Worm (Caenorhabditis elegans) whole organism, L1 larva: ENCODE results near the gene ZK673.6.

Experiments
- C04F5.9 ChIP-seq: sonication (generic microtip); optimal IDR thresholded peaks from 2 replicates; lab custom pipeline; 2016; ENCODE audit warnings: missing genetic modification characterization, missing compliant biosample characterization
- C34B4.2 ChIP-seq: sonication (generic microtip); optimal IDR thresholded peaks from 2 replicates; lab custom pipeline; 2017; ENCODE audit warnings: mild to moderate bottlenecking, missing genetic modification characterization, missing compliant biosample characterization
- F16B12.6 ChIP-seq: fragments of 150-350 bp; optimal IDR thresholded peaks from 2 replicates; lab custom pipeline; 2014; ENCODE audit warnings: missing biosample characterization, missing genetic modification characterization
- Y116A8C.19 ChIP-seq: sonication (generic microtip); optimal IDR thresholded peaks from 2 replicates; lab custom pipeline; 2016; ENCODE audit warnings: missing compliant biosample characterization, missing genetic modification characterization, borderline replicate concordance
- alr-1 ChIP-seq: fragments of 200-800 bp; sonication (Bioruptor generic); optimal IDR thresholded peaks from 2 replicates; lab custom pipeline; 2018; ENCODE audit warnings: borderline replicate concordance, mild to moderate bottlenecking, missing genetic modification characterization, missing compliant biosample characterization
- ama-1 ChIP-seq: fragments of 150-350 bp; optimal IDR thresholded peaks from 2 replicates; lab custom pipeline; 2014
- blmp-1 ChIP-seq: fragments of 150-350 bp; optimal IDR thresholded peaks from 2 replicates; lab custom pipeline; 2014; ENCODE audit warnings: missing biosample characterization, missing genetic modification characterization
- ceh-63 ChIP-seq: fragments of 200-800 bp; sonication (Bioruptor generic); optimal IDR thresholded peaks from 2 replicates; lab custom pipeline; 2018; ENCODE audit warnings: mild to moderate bottlenecking, missing genetic modification characterization, missing compliant biosample characterization
- ceh-88 ChIP-seq: fragments of 200-800 bp; sonication (Bioruptor generic); IDR thresholded peaks from 2 replicates; pipeline ENCODE4 v1.3.6; 2022; ENCODE audit warnings: missing genetic modification characterization, missing compliant biosample characterization
- efl-1 ChIP-seq, 4 experiments: fragments of 150-350 bp; optimal IDR thresholded peaks in 3 of 4; peaks in 1 of 4; 1 replicate in 1 of 4; 2 replicates in 3 of 4; lab custom pipeline; 2014; ENCODE audit warnings: missing biosample characterization in 2 of 4, missing genetic modification characterization in 2 of 4, missing genetic modification reagents in 2 of 4
- fkh-4 ChIP-seq: sonication (generic microtip); optimal IDR thresholded peaks from 2 replicates; lab custom pipeline; 2016; ENCODE audit warnings: missing compliant biosample characterization, missing genetic modification characterization, borderline replicate concordance
- fkh-8 ChIP-seq: sonication (generic microtip); optimal IDR thresholded peaks from 2 replicates; lab custom pipeline; 2016; ENCODE audit warnings: mild to moderate bottlenecking, missing genetic modification characterization, missing compliant biosample characterization
- fos-1 ChIP-seq: fragments of 150-350 bp; optimal IDR thresholded peaks from 2 replicates; lab custom pipeline; 2014; ENCODE audit warnings: missing biosample characterization, missing genetic modification characterization
- grh-1 ChIP-seq: fragments of 200-800 bp; sonication (Bioruptor generic); IDR thresholded peaks from 2 replicates; pipeline ENCODE4 v1.3.6; 2022; ENCODE audit warnings: missing genetic modification reagents, missing genetic modification characterization, missing compliant biosample characterization
- irx-1 ChIP-seq: sonication (generic microtip); optimal IDR thresholded peaks from 2 replicates; lab custom pipeline; 2016; ENCODE audit warnings: missing genetic modification characterization, missing compliant biosample characterization
- lin-13 ChIP-seq: fragments of 150-350 bp; optimal IDR thresholded peaks from 2 replicates; lab custom pipeline; 2014; ENCODE audit warnings: missing biosample characterization, missing genetic modification reagents, missing genetic modification characterization
- lin-14 ChIP-seq: fragments of 200-800 bp; sonication (Bioruptor generic); optimal IDR thresholded peaks from 2 replicates; lab custom pipeline; 2018; ENCODE audit warnings: mild to moderate bottlenecking, missing genetic modification characterization, moderate library complexity, missing compliant biosample characterization
- lin-35 ChIP-seq, 2 experiments: fragments of 150-350 bp; optimal IDR thresholded peaks; 2 replicates each; lab custom pipeline; 2014; ENCODE audit warnings: missing biosample characterization in 2 of 2, missing genetic modification characterization in 2 of 2, missing genetic modification reagents in 2 of 2
- lin-39 ChIP-seq: fragments of 150-350 bp; optimal IDR thresholded peaks from 2 replicates; lab custom pipeline; 2014; ENCODE audit warnings: missing biosample characterization, missing genetic modification reagents, missing genetic modification characterization
- lir-3 ChIP-seq: sonication (generic microtip); optimal IDR thresholded peaks from 2 replicates; lab custom pipeline; 2016; ENCODE audit warnings: mild to moderate bottlenecking, missing genetic modification characterization, moderate library complexity, missing compliant biosample characterization; ENCODE audit not compliant: poor library complexity
- lsy-2 ChIP-seq, 2 experiments: fragments of 150-350 bp; optimal IDR thresholded peaks; 2 replicates each; lab custom pipeline; 2014; ENCODE audit warnings: missing biosample characterization in 2 of 2, missing genetic modification characterization in 2 of 2
- mab-9 ChIP-seq: fragments of 200-800 bp; sonication (Bioruptor generic); IDR thresholded peaks from 2 replicates; pipeline ENCODE4 v1.3.6; 2022; ENCODE audit warnings: missing genetic modification reagents, missing genetic modification characterization, missing compliant biosample characterization
- mep-1 ChIP-seq: fragments of 150-350 bp; optimal IDR thresholded peaks from 2 replicates; lab custom pipeline; 2014; ENCODE audit warnings: missing biosample characterization, missing genetic modification characterization
- nhr-11 ChIP-seq: fragments of 150-350 bp; optimal IDR thresholded peaks from 2 replicates; lab custom pipeline; 2014; ENCODE audit warnings: missing biosample characterization, missing genetic modification characterization
- nhr-12 ChIP-seq: sonication (generic microtip); optimal IDR thresholded peaks from 2 replicates; lab custom pipeline; 2017; ENCODE audit warnings: missing biosample characterization, missing genetic modification characterization
- nhr-20 ChIP-seq: sonication (generic microtip); optimal IDR thresholded peaks from 2 replicates; lab custom pipeline; 2016; ENCODE audit warnings: mild to moderate bottlenecking, missing genetic modification characterization, missing compliant biosample characterization
- nhr-71 ChIP-seq: sonication (generic microtip); optimal IDR thresholded peaks from 2 replicates; lab custom pipeline; 2016; ENCODE audit warnings: mild to moderate bottlenecking, missing genetic modification characterization, moderate library complexity, missing compliant biosample characterization
- nhr-76 ChIP-seq: sonication (generic microtip); optimal IDR thresholded peaks from 2 replicates; lab custom pipeline; 2017; ENCODE audit warnings: missing biosample characterization, missing genetic modification characterization
- nhr-77 ChIP-seq: fragments of 150-350 bp; optimal IDR thresholded peaks from 2 replicates; lab custom pipeline; 2014; ENCODE audit warnings: missing biosample characterization, missing genetic modification characterization
- nhr-85 ChIP-seq: sonication (generic microtip); peaks from one replicate; lab custom pipeline; 2016; ENCODE audit warnings: missing genetic modification characterization, inconsistent platforms, missing compliant biosample characterization
- nhr-90 ChIP-seq: sonication (generic microtip); optimal IDR thresholded peaks from 2 replicates; lab custom pipeline; 2016; ENCODE audit warnings: mild to moderate bottlenecking, missing genetic modification characterization, missing compliant biosample characterization; ENCODE audit not compliant: poor library complexity
- pag-3 ChIP-seq: sonication (generic microtip); optimal IDR thresholded peaks from 2 replicates; lab custom pipeline; 2017; ENCODE audit warnings: missing genetic modification characterization, mild to moderate bottlenecking, missing compliant biosample characterization, antibody characterized with exemption, borderline replicate concordance; ENCODE audit not compliant: insufficient read depth
- skn-1 ChIP-seq: fragments of 150-350 bp; optimal IDR thresholded peaks from 2 replicates; lab custom pipeline; 2014; ENCODE audit warnings: missing biosample characterization, missing genetic modification characterization
- snu-23 ChIP-seq: sonication (generic microtip); optimal IDR thresholded peaks from 2 replicates; lab custom pipeline; 2016; ENCODE audit warnings: missing genetic modification characterization, missing compliant biosample characterization
- sox-4 ChIP-seq: sonication (generic microtip); optimal IDR thresholded peaks from 2 replicates; lab custom pipeline; 2016; ENCODE audit warnings: missing genetic modification characterization, missing compliant biosample characterization
- sup-37 ChIP-seq: fragments of 200-800 bp; sonication (Bioruptor generic); optimal IDR thresholded peaks from 2 replicates; lab custom pipeline; 2018; ENCODE audit warnings: mild to moderate bottlenecking, missing genetic modification characterization, missing compliant biosample characterization
- swsn-7 ChIP-seq: sonication (generic microtip); optimal IDR thresholded peaks from 2 replicates; lab custom pipeline; 2016; ENCODE audit warnings: missing genetic modification characterization, missing compliant biosample characterization
- unc-30 ChIP-seq: sonication (generic microtip); optimal IDR thresholded peaks from 2 replicates; lab custom pipeline; 2017; ENCODE audit warnings: missing biosample characterization, missing genetic modification characterization
- unc-62 ChIP-seq: fragments of 150-350 bp; optimal IDR thresholded peaks from 2 replicates; lab custom pipeline; 2014; ENCODE audit warnings: missing biosample characterization, missing genetic modification reagents, missing genetic modification characterization
- unc-86 ChIP-seq: sonication (generic microtip); optimal IDR thresholded peaks from 2 replicates; lab custom pipeline; 2016; ENCODE audit warnings: missing genetic modification characterization, missing compliant biosample characterization
- unc-98 ChIP-seq: fragments of 200-800 bp; sonication (Bioruptor generic); IDR thresholded peaks from 2 replicates; pipeline ENCODE4 v1.3.6; 2022; ENCODE audit warnings: missing genetic modification characterization, missing compliant biosample characterization
- vab-15 ChIP-seq: sonication (generic microtip); optimal IDR thresholded peaks from 2 replicates; lab custom pipeline; 2017; ENCODE audit warnings: missing genotype, mild to moderate bottlenecking, missing genetic modification characterization, missing compliant biosample characterization
- zag-1 ChIP-seq: fragments of 150-350 bp; optimal IDR thresholded peaks from 2 replicates; lab custom pipeline; 2014; ENCODE audit warnings: missing biosample characterization, missing genetic modification characterization
- zip-4 ChIP-seq: fragments of 200-800 bp; sonication (Bioruptor generic); optimal IDR thresholded peaks from 2 replicates; lab custom pipeline; 2018; ENCODE audit warnings: mild to moderate bottlenecking, missing genetic modification characterization, moderate library complexity, missing compliant biosample characterization

Gene ZK673.6

ce11 chrII:10509746-10510145 lies 45.6 kb upstream of the ZK673.6 start, which contains the start of gene F59B10.2:
Gene F59B10.2 (minus strand): TSS chrII:10509846.
- TF ChIP-seq efl-1 (optimal IDR thresholded peaks at IDR 0.05; lab: Kevin White, UChicago) = no peak
- peak in 1 of 2 experiments; percentile 52 for TF ChIP-seq efl-1 (GFP tag; optimal IDR thresholded peaks at IDR 0.05 in 1 of 2; lab: Kevin White, UChicago)
- no peak for TF ChIP-seq irx-1 (tag; lab: Kevin White, UChicago)

DNA sequence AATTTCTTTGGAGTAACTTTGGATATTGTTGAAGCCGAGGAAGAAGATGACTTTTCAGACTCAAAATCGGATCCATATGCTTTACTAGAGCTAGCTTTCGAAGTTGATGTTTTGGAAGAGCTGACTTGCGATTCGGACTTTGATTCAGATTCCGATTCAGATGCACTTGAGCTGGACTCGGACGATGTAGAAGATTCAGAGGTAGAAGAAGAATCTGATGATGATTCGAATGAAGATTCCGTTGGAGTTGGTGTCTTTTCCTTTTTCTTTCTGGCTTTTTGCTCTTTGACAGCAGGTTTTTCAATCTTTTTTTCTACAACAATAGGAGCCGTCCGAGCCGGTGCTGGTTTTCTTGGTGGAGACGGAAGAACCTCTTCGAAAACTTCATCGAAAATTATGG lies 43.8 kb upstream of the ZK673.6 start:
- no peak for TF ChIP-seq nhr-76
- TF ChIP-seq C04F5.9 = no peak
- TF ChIP-seq nhr-90 (tag; lab: Kevin White, UChicago) = no peak
- no peak for TF ChIP-seq lin-35 (GFP tag; optimal IDR thresholded peaks at IDR 0.05; lab: Kevin White, UChicago)
- TF ChIP-seq grh-1 (GFP tag; lab: Robert Waterston, UW) = no peak
- TF ChIP-seq lir-3 (tag; lab: Kevin White, UChicago) = no peak
- TF ChIP-seq skn-1 = no peak
- no peak for TF ChIP-seq sox-4 (tag; lab: Kevin White, UChicago)
- no peak for TF ChIP-seq zip-4 (GFP tag; lab: Kevin White, UChicago)
- no peak for TF ChIP-seq lin-39
- no peak for TF ChIP-seq sup-37 (GFP tag; lab: Kevin White, UChicago)
- no peak for TF ChIP-seq swsn-7 (tag; lab: Kevin White, UChicago)
- no peak for TF ChIP-seq fkh-4 (tag; lab: Kevin White, UChicago)
- TF ChIP-seq nhr-71 (tag; lab: Kevin White, UChicago) = no peak
- no peak for TF ChIP-seq ceh-88 (GFP tag; lab: Robert Waterston, UW)
- no peak for TF ChIP-seq lin-14 (GFP tag; lab: Kevin White, UChicago)

DNA sequence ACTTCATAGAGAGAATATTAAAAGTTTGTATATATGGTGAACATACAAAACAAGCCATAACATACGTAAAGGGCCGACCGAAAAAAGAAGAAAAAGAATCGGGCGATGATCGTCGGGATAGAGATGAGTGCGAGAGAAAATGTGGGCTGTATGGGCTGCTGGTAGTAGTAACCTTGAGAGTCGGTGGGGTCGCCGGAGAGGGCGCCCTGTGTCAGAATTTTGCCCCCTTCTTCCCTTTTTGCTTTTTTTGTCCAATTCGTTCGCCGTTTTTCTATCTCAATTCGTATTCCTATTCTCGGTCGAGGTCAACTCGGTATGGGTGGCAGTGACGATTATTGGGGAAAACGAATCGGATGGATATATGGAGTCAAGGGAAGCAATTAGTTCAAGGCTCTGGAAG lies 41.8 kb upstream of the ZK673.6 start:
- no peak for TF ChIP-seq pag-3 (tag; lab: Kevin White, UChicago)
- TF ChIP-seq nhr-90 (tag; lab: Kevin White, UChicago) = no peak
- TF ChIP-seq ceh-63 (GFP tag; lab: Kevin White, UChicago) = no peak
- no peak for TF ChIP-seq unc-62 (GFP tag; lab: Kevin White, UChicago)
- peak; percentile 63 for TF ChIP-seq lin-14 (GFP tag; lab: Kevin White, UChicago)
- peak; percentile 34 for TF ChIP-seq snu-23 (GFP tag; lab: Kevin White, UChicago)
- no peak for TF ChIP-seq nhr-11
- no peak for TF ChIP-seq fkh-8 (tag; lab: Kevin White, UChicago)
- TF ChIP-seq blmp-1 (tag; lab: Kevin White, UChicago) = peak; percentile 41
- no peak for TF ChIP-seq alr-1 (tag; lab: Kevin White, UChicago)
- TF ChIP-seq vab-15 (tag; lab: Kevin White, UChicago) = no peak
- no peak for TF ChIP-seq C34B4.2 (tag; lab: Kevin White, UChicago)
- TF ChIP-seq unc-86 = no peak
- TF ChIP-seq nhr-85 = peak; percentile 36
- no peak for TF ChIP-seq lin-35 (GFP tag; optimal IDR thresholded peaks at IDR 0.05; lab: Kevin White, UChicago)

DNA sequence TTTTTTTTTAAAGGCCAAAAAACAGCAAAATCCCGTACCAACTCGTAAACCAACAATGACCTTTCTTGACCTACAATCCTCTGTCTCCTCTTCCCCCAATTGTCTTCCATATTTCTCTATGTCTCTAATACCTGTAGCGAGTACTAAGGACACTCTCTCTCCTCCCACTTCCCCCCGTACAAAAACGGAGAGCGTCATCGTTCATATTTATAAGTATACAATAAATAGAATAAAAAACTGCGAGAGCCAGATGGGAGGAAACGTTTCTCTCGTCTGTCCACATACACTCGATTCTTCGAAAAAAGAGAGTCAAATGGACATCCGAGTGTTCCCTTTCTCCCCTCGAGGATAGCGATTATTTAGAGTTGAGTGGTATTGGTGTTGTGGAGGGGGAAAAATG lies 40.6 kb upstream of the ZK673.6 start:
- TF ChIP-seq unc-86 = no peak
- TF ChIP-seq blmp-1 (tag; lab: Kevin White, UChicago) = peak; percentile 62
- TF ChIP-seq nhr-77 (tag; lab: Kevin White, UChicago) = peak; percentile 28
- peak; percentile 30 for TF ChIP-seq nhr-85
- TF ChIP-seq unc-62 (GFP tag; lab: Kevin White, UChicago) = no peak
- TF ChIP-seq pag-3 (tag; lab: Kevin White, UChicago) = no peak
- TF ChIP-seq nhr-20 (tag; lab: Kevin White, UChicago) = peak; percentile 13
- TF ChIP-seq nhr-71 (tag; lab: Kevin White, UChicago) = peak; percentile 23
- TF ChIP-seq efl-1 (optimal IDR thresholded peaks at IDR 0.05; lab: Kevin White, UChicago) = no peak
- TF ChIP-seq efl-1 (GFP tag; optimal IDR thresholded peaks at IDR 0.05 in 1 of 2; lab: Kevin White, UChicago) = peak in 1 of 2 experiments; percentile 1
- TF ChIP-seq fkh-8 (tag; lab: Kevin White, UChicago) = no peak
- no peak for TF ChIP-seq fos-1 (tag; lab: Kevin White, UChicago)
- TF ChIP-seq zag-1 (tag; lab: Kevin White, UChicago) = no peak
- peak in 1 of 2 experiments; percentile 19 for TF ChIP-seq lsy-2 (tag; optimal IDR thresholded peaks at IDR 0.05; lab: Kevin White, UChicago)
- TF ChIP-seq C04F5.9 = no peak
- no peak for TF ChIP-seq alr-1 (tag; lab: Kevin White, UChicago)
- TF ChIP-seq unc-30 (tag; lab: Kevin White, UChicago) = no peak
- TF ChIP-seq F16B12.6 (tag; lab: Kevin White, UChicago) = no peak
- TF ChIP-seq ceh-63 (GFP tag; lab: Kevin White, UChicago) = no peak
- no peak for TF ChIP-seq Y116A8C.19 (tag; lab: Kevin White, UChicago)
- TF ChIP-seq unc-98 (GFP tag; lab: Robert Waterston, UW) = no peak
- TF ChIP-seq mab-9 (GFP tag; lab: Robert Waterston, UW) = no peak
- no peak for TF ChIP-seq lin-13 (GFP tag; lab: Kevin White, UChicago)
- no peak for TF ChIP-seq ama-1
- no peak for TF ChIP-seq snu-23 (GFP tag; lab: Kevin White, UChicago)
- no peak for TF ChIP-seq nhr-76
- TF ChIP-seq nhr-12 (tag; lab: Kevin White, UChicago) = no peak
- TF ChIP-seq lin-14 (GFP tag; lab: Kevin White, UChicago) = peak; percentile 57
- TF ChIP-seq mep-1 (tag; lab: Kevin White, UChicago) = peak; percentile 40
